Worm (Caenorhabditis elegans) whole organism, late embryonic: ENCODE data around the gene C17H11.5.

Experiments
- F13H6.1 ChIP-seq: sonication (generic microtip); optimal IDR thresholded peaks from 2 replicates; lab custom pipeline; 2016; ENCODE audit warnings: missing genetic modification characterization, missing compliant biosample characterization
- ceh-19 ChIP-seq: fragments of 200-800 bp; sonication (Bioruptor generic); optimal IDR thresholded peaks from 2 replicates; lab custom pipeline; 2018; ENCODE audit warnings: mild to moderate bottlenecking, missing genetic modification characterization, missing compliant biosample characterization
- ceh-31 ChIP-seq: sonication (generic microtip); optimal IDR thresholded peaks from 2 replicates; lab custom pipeline; 2016; ENCODE audit warnings: missing genetic modification characterization, missing compliant biosample characterization
- ceh-34 ChIP-seq: sonication (generic microtip); optimal IDR thresholded peaks from 2 replicates; lab custom pipeline; 2016; ENCODE audit warnings: mild to moderate bottlenecking, missing genetic modification characterization, missing compliant biosample characterization
- ceh-48 ChIP-seq: sonication (generic microtip); optimal IDR thresholded peaks from 2 replicates; lab custom pipeline; 2016; ENCODE audit warnings: missing genetic modification characterization, inconsistent platforms, missing compliant biosample characterization
- elt-2 ChIP-seq: sonication (generic microtip); optimal IDR thresholded peaks from 2 replicates; lab custom pipeline; 2016; ENCODE audit warnings: missing genetic modification reagents, missing genetic modification characterization, missing compliant biosample characterization
- nfya-1 ChIP-seq: sonication (generic microtip); optimal IDR thresholded peaks from 2 replicates; lab custom pipeline; 2017; ENCODE audit warnings: missing genetic modification characterization, mild to moderate bottlenecking, missing compliant biosample characterization, antibody characterized with exemption, moderate library complexity
- tbx-2 ChIP-seq: sonication (generic microtip); optimal IDR thresholded peaks from 2 replicates; lab custom pipeline; 2016; ENCODE audit warnings: missing genetic modification characterization, missing compliant biosample characterization

The C17H11.5 gene

DNA sequence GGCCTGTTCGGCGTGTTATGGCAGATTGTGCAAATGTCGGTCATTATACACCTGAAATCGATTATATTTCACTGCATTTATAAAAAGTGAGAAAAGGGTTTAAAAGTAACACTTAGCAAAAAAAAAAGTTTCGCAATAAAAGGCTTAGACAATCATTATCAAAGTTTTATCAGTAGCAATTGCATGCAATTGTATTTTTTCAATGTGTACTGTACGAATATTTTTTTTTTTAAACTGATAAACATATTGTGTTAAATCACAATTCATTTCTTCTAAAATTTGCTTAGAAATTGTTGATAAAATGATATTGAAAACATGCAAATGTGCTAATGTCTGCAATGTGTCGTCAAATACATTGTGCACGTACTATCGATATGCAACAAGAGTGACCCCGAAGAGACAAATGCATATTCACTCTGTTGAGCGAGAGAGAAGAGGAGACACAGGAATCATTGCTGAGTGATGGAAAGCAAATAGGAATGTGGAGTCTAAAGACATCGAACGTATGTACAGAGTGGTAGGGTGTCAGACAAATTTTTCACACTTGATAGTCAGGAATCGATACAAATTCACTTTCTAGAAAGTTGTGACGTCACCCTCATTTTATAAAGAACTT is 48.6 kb downstream of the C17H11.5 start, which contains the start of gene C02B8.6:
TSS of gene C02B8.6 (minus strand) at position 51 of the 616 bp plus-strand sequence.
- TF ChIP-seq nfya-1 (tag; lab: Kevin White, UChicago) (peak; percentile 33), ceh-48 (tag; lab: Kevin White, UChicago) (peak; percentile 26), tbx-2 (peak; percentile 54), ceh-31 (tag; lab: Kevin White, UChicago) (peak; percentile 10), ceh-19 (GFP tag; lab: Kevin White, UChicago) (no peak), ceh-34 (tag; lab: Kevin White, UChicago) (peak; percentile 32), elt-2 (peak; percentile 69), F13H6.1 (tag; lab: Kevin White, UChicago) (no peak)
